Worm (Caenorhabditis elegans): ENCODE measurements around the gene gldi-8.

The gldi-8 gene

ce11 chrIII:12595640-12596039, 3.9 kb downstream of the gldi-8 start:
- TF ChIP-seq ama-1 (optimal IDR thresholded peaks at IDR 0.05): peak; percentile 80
- no peak for TF ChIP-seq pqm-1 (tag; optimal IDR thresholded peaks at IDR 0.05)

ce11 chrIII:12591923-12592322, 7.6 kb downstream of the gldi-8 start:
- TF ChIP-seq jun-1 (tag; optimal IDR thresholded peaks at IDR 0.05): no peak
- TF ChIP-seq ztf-4 (tag; optimal IDR thresholded peaks at IDR 0.05): no peak
- TF ChIP-seq elt-1 (tag; optimal IDR thresholded peaks at IDR 0.05): no peak
- TF ChIP-seq fos-1 (tag; optimal IDR thresholded peaks at IDR 0.05): no peak
- TF ChIP-seq fkh-2 (tag; optimal IDR thresholded peaks at IDR 0.05): no peak
- no peak for TF ChIP-seq ceh-16 (tag; optimal IDR thresholded peaks at IDR 0.05)
- no peak for TF ChIP-seq unc-62 (GFP tag; optimal IDR thresholded peaks at IDR 0.05)
- TF ChIP-seq mdl-1 (tag; optimal IDR thresholded peaks at IDR 0.05): no peak
- TF ChIP-seq R02D3.7 (tag; optimal IDR thresholded peaks at IDR 0.05): no peak
- no peak for TF ChIP-seq ZK546.5 (tag; optimal IDR thresholded peaks at IDR 0.05)

- TF ChIP-seq nfya-1 (tag; optimal IDR thresholded peaks at IDR 0.05; ENCODE audit: insufficient read depth): peak; percentile 80
- no peak for TF ChIP-seq nhr-28 (tag; optimal IDR thresholded peaks at IDR 0.05)
- no peak for TF ChIP-seq ama-1 (optimal IDR thresholded peaks at IDR 0.05)
Measured at ce11 chrIII:12585842-12586241, 13.7 kb downstream of the gldi-8 start.

DNA sequence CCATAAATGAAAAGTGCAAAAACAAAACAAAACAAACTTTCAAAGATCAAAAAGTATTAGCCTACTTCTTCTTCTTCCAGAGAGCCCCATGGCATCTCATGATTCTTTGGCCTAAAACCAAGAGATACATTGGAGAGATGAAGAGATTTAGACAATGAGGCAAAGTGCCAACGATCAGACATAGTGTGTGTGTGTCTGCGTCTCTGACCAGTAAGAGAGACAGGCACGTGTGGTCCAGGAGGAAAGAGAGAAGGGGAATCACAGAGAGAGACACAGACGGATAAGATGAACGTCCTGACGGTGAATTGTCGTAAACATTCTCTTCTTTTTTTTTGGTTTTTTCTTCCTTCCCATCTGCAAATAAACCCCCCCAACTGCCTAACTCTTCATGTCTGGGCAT, 16.1 kb downstream of the gldi-8 start:
- TF ChIP-seq fos-1 (tag; optimal IDR thresholded peaks at IDR 0.05) (no peak), aly-2 (tag; optimal IDR thresholded peaks at IDR 0.05) (no peak), nhr-43 (tag; optimal IDR thresholded peaks at IDR 0.05; ENCODE audit: poor library complexity, severe bottlenecking) (peak; percentile 93), nhr-28 (tag; optimal IDR thresholded peaks at IDR 0.05) (no peak), ZK546.5 (tag; optimal IDR thresholded peaks at IDR 0.05) (no peak), nhr-12 (tag; optimal IDR thresholded peaks at IDR 0.05) (no peak), ceh-9 (tag; optimal IDR thresholded peaks at IDR 0.05) (no peak), nhr-77 (tag; optimal IDR thresholded peaks at IDR 0.05) (peak; percentile 53), mdl-1 (tag; optimal IDR thresholded peaks at IDR 0.05) (peak; percentile 99), elt-1 (tag; optimal IDR thresholded peaks at IDR 0.05) (no peak), lin-39 (tag; optimal IDR thresholded peaks at IDR 0.05) (peak; percentile 95), egl-27 (tag; optimal IDR thresholded peaks at IDR 0.05) (peak; percentile 90), nhr-76 (tag; optimal IDR thresholded peaks at IDR 0.05) (no peak), hmg-11 (tag; optimal IDR thresholded peaks at IDR 0.05) (peak; percentile 97), elt-3 (tag; optimal IDR thresholded peaks at IDR 0.05) (peak in 1 of 3 experiments; percentile 8), ceh-82 (tag; optimal IDR thresholded peaks at IDR 0.05) (peak; percentile 59), lsy-12 (tag; optimal IDR thresholded peaks at IDR 0.05) (peak; percentile 39), skn-1 (tag; optimal IDR thresholded peaks at IDR 0.05) (peak; percentile 86), R02D3.7 (tag; optimal IDR thresholded peaks at IDR 0.05) (peak; percentile 73), ceh-28 (tag; optimal IDR thresholded peaks at IDR 0.05) (peak; percentile 91), unc-62 (GFP tag; optimal IDR thresholded peaks at IDR 0.05) (peak; percentile 74), fkh-10 (GFP tag; optimal IDR thresholded peaks at IDR 0.05) (peak; percentile 77), nhr-67 (tag; optimal IDR thresholded peaks at IDR 0.05) (no peak), nfya-1 (tag; optimal IDR thresholded peaks at IDR 0.05; ENCODE audit: insufficient read depth) (peak; percentile 99), ztf-11 (tag; optimal IDR thresholded peaks at IDR 0.05) (no peak), elt-2 (tag; optimal IDR thresholded peaks at IDR 0.05) (peak; percentile 63), tbx-2 (tag; optimal IDR thresholded peaks at IDR 0.05) (peak; percentile 67), egl-5 (tag; optimal IDR thresholded peaks at IDR 0.05) (peak; percentile 86), ama-1 (optimal IDR thresholded peaks at IDR 0.05) (no peak), snpc-4 (tag; optimal IDR thresholded peaks at IDR 0.05) (peak; percentile 82), daf-12 (tag; optimal IDR thresholded peaks at IDR 0.05) (no peak), ztf-4 (tag; optimal IDR thresholded peaks at IDR 0.05) (no peak), nhr-237 (tag; optimal IDR thresholded peaks at IDR 0.05) (no peak), eor-1 (tag; optimal IDR thresholded peaks at IDR 0.05) (no peak), pha-4 (tag; optimal IDR thresholded peaks at IDR 0.05) (peak; percentile 98), mml-1 (tag; optimal IDR thresholded peaks at IDR 0.05) (peak; percentile 17), ceh-16 (tag; optimal IDR thresholded peaks at IDR 0.05) (no peak), jun-1 (tag; optimal IDR thresholded peaks at IDR 0.05) (peak; percentile 88), nhr-25 (tag; optimal IDR thresholded peaks at IDR 0.05) (peak; percentile 92), nhr-11 (tag; optimal IDR thresholded peaks at IDR 0.05) (peak; percentile 87), fkh-2 (tag; optimal IDR thresholded peaks at IDR 0.05) (peak; percentile 91), zag-1 (tag; optimal IDR thresholded peaks at IDR 0.05) (peak; percentile 52), pqm-1 (tag; optimal IDR thresholded peaks at IDR 0.05) (peak; percentile 80), sea-2 (GFP tag; optimal IDR thresholded peaks at IDR 0.05) (no peak), nhr-23 (tag; optimal IDR thresholded peaks at IDR 0.05) (peak; percentile 85), lin-15B (tag; optimal IDR thresholded peaks at IDR 0.05) (peak; percentile 76), unc-39 (tag; optimal IDR thresholded peaks at IDR 0.05) (no peak)

Measured in whole organism, L3 larva.